Fruit fly (Drosophila melanogaster): ENCODE data around the gene CG31253.

Gene CG31253

DNA sequence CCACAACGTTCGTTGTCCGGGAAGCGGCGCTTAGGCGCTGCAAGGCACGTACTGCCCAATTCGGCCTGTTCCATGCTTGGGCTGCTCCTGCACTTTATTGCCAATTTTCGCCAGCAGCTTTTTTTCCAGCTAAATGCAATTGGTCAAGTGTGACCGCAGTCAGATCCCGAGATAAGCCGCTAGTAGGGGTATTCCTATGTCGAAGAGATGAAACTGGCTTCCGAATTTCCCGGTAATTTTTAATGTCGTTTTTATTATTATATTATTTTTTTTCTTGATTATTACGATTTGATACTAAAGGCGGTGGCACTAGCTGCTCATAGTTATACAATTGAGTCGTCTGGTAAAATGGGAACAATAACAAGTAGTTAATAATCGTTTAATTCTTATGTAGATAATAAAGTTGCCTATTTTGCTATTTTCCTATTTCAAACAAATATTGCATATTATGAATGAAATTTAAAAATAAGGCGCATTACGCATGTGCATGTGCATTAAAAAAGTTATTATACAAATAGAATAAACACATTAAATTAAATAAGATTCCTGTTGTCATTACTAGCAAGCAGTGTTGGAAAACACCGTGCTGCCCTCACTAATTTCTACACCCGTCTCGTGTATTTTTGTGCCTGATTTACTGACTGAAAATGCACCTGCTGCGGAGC, 43.9 kb downstream of the CG31253 start, which contains the start of the genes CG5003 and mRpS22 (continued):
- TF ChIP-seq ranshi (GFP tag; IDR thresholded peaks at IDR 0.05) (0 out of 2 replicates have a peak, but pooled peaks have one; percentile 11), slbo (GFP tag; IDR thresholded peaks at IDR 0.05) (peak; percentile 72), Bgb (GFP tag; IDR thresholded peaks at IDR 0.05; ENCODE audit: partially characterized antibody) (0 out of 2 replicates have a peak, but pooled peaks have one; percentile 37), sima (GFP tag; optimal IDR thresholded peaks at IDR 0.05) (peak; percentile 6), twi (tag; optimal IDR thresholded peaks at IDR 0.05) (peak; percentile 39), trem (tag; optimal IDR thresholded peaks at IDR 0.05) (peak; percentile 11), CG5180 (GFP tag; optimal IDR thresholded peaks at IDR 0.05) (peak; percentile 3), cwo (GFP tag; optimal IDR thresholded peaks at IDR 0.05) (peak; percentile 27), esg (GFP tag; conservative IDR thresholded peaks at IDR 0.05) (peak; percentile 35; the same call in 1 of the 2 replicates), CG8290 (GFP tag; optimal IDR thresholded peaks at IDR 0.05) (no peak), CG8290 (tag; optimal IDR thresholded peaks at IDR 0.05) (peak in 1 of 2 experiments; percentile 7), CG2889 (GFP tag; IDR thresholded peaks at IDR 0.05) (no peak), inv (GFP tag; IDR thresholded peaks at IDR 0.05; ENCODE audit: partially characterized antibody) (0 out of 2 replicates have a peak, but pooled peaks have one; percentile 30), CG7839 (tag; optimal IDR thresholded peaks at IDR 0.05) (peak; percentile 70), onecut (GFP tag; IDR thresholded peaks at IDR 0.05) (peak; percentile 9; the same call in 1 of the 2 replicates), Sry-δ (GFP tag; optimal IDR thresholded peaks at IDR 0.05) (peak; percentile 42), CG6175 (GFP tag; IDR thresholded peaks at IDR 0.05) (no peak), CG10654 (GFP tag; optimal IDR thresholded peaks at IDR 0.05) (peak; percentile 33), CG17361 (GFP tag; IDR thresholded peaks at IDR 0.05) (peak; percentile 88; the same call in 2 of the 3 replicates), cato (GFP tag; optimal IDR thresholded peaks at IDR 0.05; ENCODE audit: borderline replicate concordance) (peak; percentile 19), Aef1 (GFP tag; IDR thresholded peaks at IDR 0.05) (peak; percentile 33; the same call in 1 of the 3 replicates), dmrt99B (tag; optimal IDR thresholded peaks at IDR 0.05) (peak; percentile 51), unc-4 (GFP tag; IDR thresholded peaks at IDR 0.05; ENCODE audit: partially characterized antibody) (peak; percentile 45; the same call in 1 of the 2 replicates), CG13296 (GFP tag; optimal IDR thresholded peaks at IDR 0.05) (peak; percentile 56), D (optimal IDR thresholded peaks at IDR 0.05) (no peak), D (GFP tag; optimal IDR thresholded peaks at IDR 0.05) (peak; percentile 49), CG3281 (GFP tag; optimal IDR thresholded peaks at IDR 0.05) (peak; percentile 69), Scr (GFP tag; IDR thresholded peaks at IDR 0.05; ENCODE audit: partially characterized antibody) (peak; percentile 48; the same call in 1 of the 2 replicates), lilli (GFP tag; optimal IDR thresholded peaks at IDR 0.05) (peak; percentile 63), CG3847 (GFP tag; IDR thresholded peaks at IDR 0.05) (peak; percentile 58), ttk (GFP tag; IDR thresholded peaks at IDR 0.05) (0 out of 2 replicates have a peak, but pooled peaks have one; percentile 5), CoRest (tag; optimal IDR thresholded peaks at IDR 0.05) (peak; percentile 75), CG11504 (tag; optimal IDR thresholded peaks at IDR 0.05) (peak; percentile 73), CG10431 (GFP tag; optimal IDR thresholded peaks at IDR 0.05) (peak; percentile 16), CG10147 (GFP tag; optimal IDR thresholded peaks at IDR 0.05) (peak; percentile 27), CG12104 (GFP tag; optimal IDR thresholded peaks at IDR 0.05) (peak; percentile 69), zfh1 (GFP tag; IDR thresholded peaks at IDR 0.05) (peak; percentile 6; the same call in 1 of the 3 replicates), pan (optimal IDR thresholded peaks at IDR 0.05) (no peak), pan (GFP tag; optimal IDR thresholded peaks at IDR 0.05 in 1 of 2, IDR thresholded peaks at IDR 0.05 in 1 of 2) (peak in 1 of 2 experiments; percentile 59), bab2 (GFP tag; optimal IDR thresholded peaks at IDR 0.05) (peak; percentile 1), sisA (GFP tag; IDR thresholded peaks at IDR 0.05) (no peak), ssp (GFP tag; IDR thresholded peaks at IDR 0.05) (peak; percentile 36; the same call in 1 of the 2 replicates), z (GFP tag; IDR thresholded peaks at IDR 0.05) (no peak), zfh2 (GFP tag; optimal IDR thresholded peaks at IDR 0.05) (peak; percentile 44), CG17829 (tag; optimal IDR thresholded peaks at IDR 0.05) (peak; percentile 67), Deaf1 (tag; optimal IDR thresholded peaks at IDR 0.05) (peak; percentile 22), Dfd (GFP tag; optimal IDR thresholded peaks at IDR 0.05) (peak in 1 of 2 experiments; percentile 65), ro (GFP tag; IDR thresholded peaks at IDR 0.05) (0 out of 2 replicates have a peak, but pooled peaks have one; percentile 7), CG7556 (GFP tag; optimal IDR thresholded peaks at IDR 0.05) (peak; percentile 68)
